Fruit fly (Drosophila melanogaster) whole organism, embryonic: Measurements from ENCODE around the gene Pak.

ENCODE experiments used
- Blimp-1 ChIP-seq: fragments of 200-800 bp; sonication (Bioruptor generic); optimal IDR thresholded peaks from 3 replicates; lab custom pipeline; 2018; ENCODE audit warnings: missing biosample characterization, missing genetic modification characterization, mild to moderate bottlenecking, moderate library complexity, missing genetic modification reagents
- CG1024 ChIP-seq: fragments of 200-800 bp; sonication (Bioruptor generic); IDR thresholded peaks from 2 replicates; pipeline ENCODE4 v1.3.6; 2022; ENCODE audit warnings: missing biosample characterization, missing genetic modification characterization
- CG10431 ChIP-seq: fragments of 200-800 bp; sonication (Bioruptor generic); optimal IDR thresholded peaks from 3 replicates; lab custom pipeline; 2018; ENCODE audit warnings: missing biosample characterization, mild to moderate bottlenecking, missing genetic modification characterization
- CG10543 ChIP-seq: fragments of 200-800 bp; sonication (Bioruptor generic); optimal IDR thresholded peaks from 3 replicates; lab custom pipeline; 2017; ENCODE audit warnings: missing biosample characterization, mild to moderate bottlenecking, missing genetic modification characterization, moderate library complexity
- CG11723 ChIP-seq: fragments of 200-800 bp; sonication (Bioruptor generic); optimal IDR thresholded peaks from 2 replicates; lab custom pipeline; 2017; ENCODE audit warnings: missing biosample characterization, mild to moderate bottlenecking, missing genetic modification characterization
- CG14710 ChIP-seq: fragments of 200-800 bp; sonication (Bioruptor generic); optimal IDR thresholded peaks from 3 replicates; lab custom pipeline; 2019; ENCODE audit warnings: missing biosample characterization, mild to moderate bottlenecking, missing genetic modification characterization, moderate library complexity
- CG15479 ChIP-seq: fragments of 200-800 bp; sonication (Bioruptor generic); optimal IDR thresholded peaks from 3 replicates; lab custom pipeline; 2019; ENCODE audit warnings: missing biosample characterization, mild to moderate bottlenecking, missing genetic modification characterization, moderate library complexity
- CG15601 ChIP-seq: fragments of 200-800 bp; sonication (Bioruptor generic); optimal IDR thresholded peaks from 3 replicates; lab custom pipeline; 2019; ENCODE audit warnings: missing biosample characterization, mild to moderate bottlenecking, missing genetic modification characterization, moderate library complexity
- CG17912 ChIP-seq: fragments of 200-800 bp; sonication (Bioruptor generic); optimal IDR thresholded peaks from 2 replicates; lab custom pipeline; 2018; ENCODE audit warnings: missing biosample characterization, mild to moderate bottlenecking, missing genetic modification characterization
- CG2678 ChIP-seq: fragments of 200-800 bp; sonication (Bioruptor generic); optimal IDR thresholded peaks from 3 replicates; lab custom pipeline; 2019; ENCODE audit warnings: missing biosample characterization, mild to moderate bottlenecking, missing genetic modification characterization, moderate library complexity
- CG2712 ChIP-seq: fragments of 200-800 bp; optimal IDR thresholded peaks from 3 replicates; lab custom pipeline; 2019; ENCODE audit warnings: missing biosample characterization, mild to moderate bottlenecking, missing genetic modification characterization, moderate library complexity
- CG3163 ChIP-seq: fragments of 200-800 bp; sonication (Bioruptor generic); optimal IDR thresholded peaks from 3 replicates; lab custom pipeline; 2016; ENCODE audit warnings: missing biosample characterization, missing genetic modification characterization
- CG33557 ChIP-seq: fragments of 200-800 bp; sonication (Bioruptor generic); optimal IDR thresholded peaks from 2 replicates; lab custom pipeline; 2019; ENCODE audit warnings: missing biosample characterization, mild to moderate bottlenecking, missing genetic modification characterization, moderate library complexity
- CG3407 ChIP-seq: fragments of 200-800 bp; sonication (Bioruptor generic); optimal IDR thresholded peaks from 2 replicates; lab custom pipeline; 2018; ENCODE audit warnings: missing biosample characterization, mild to moderate bottlenecking, missing genetic modification characterization
- CG4360 ChIP-seq: fragments of 200-800 bp; sonication (Bioruptor generic); IDR thresholded peaks from 2 replicates; pipeline ENCODE4 v1.3.6; 2022; ENCODE audit warnings: missing biosample characterization, missing genetic modification characterization
- CG6272 ChIP-seq: fragments of 200-800 bp; sonication (Bioruptor generic); IDR thresholded peaks from 2 replicates; pipeline ENCODE4 v1.3.6; 2022; ENCODE audit warnings: missing biosample characterization, missing genetic modification characterization
- CG6654 ChIP-seq: fragments of 200-800 bp; sonication (Bioruptor generic); optimal IDR thresholded peaks from 2 replicates; lab custom pipeline; 2017; ENCODE audit warnings: missing biosample characterization, mild to moderate bottlenecking, missing genetic modification characterization
- CG6813 ChIP-seq: fragments of 200-800 bp; sonication (Bioruptor generic); optimal IDR thresholded peaks from 2 replicates; lab custom pipeline; 2017; ENCODE audit warnings: missing biosample characterization, missing genetic modification characterization, mild to moderate bottlenecking, moderate library complexity, missing genetic modification reagents
- CG7372 ChIP-seq: fragments of 200-800 bp; sonication (Bioruptor generic); IDR thresholded peaks from 2 replicates; pipeline ENCODE4 v1.3.6; 2022; ENCODE audit warnings: missing biosample characterization, missing genetic modification characterization
- CG8089 ChIP-seq: fragments of 200-800 bp; sonication (Bioruptor generic); optimal IDR thresholded peaks from 3 replicates; lab custom pipeline; 2016; ENCODE audit warnings: missing biosample characterization, missing genetic modification characterization
- D ChIP-seq, 2 experiments: fragments of 200-800 bp in 1 of 2; fragments of >200 bp in 1 of 2; sonication (Bioruptor generic) in 1 of 2; optimal IDR thresholded peaks; 2 replicates in 1 of 2; 3 replicates in 1 of 2; lab custom pipeline; 2017; ENCODE audit warnings: mild to moderate bottlenecking in 1 of 2, missing biosample characterization in 1 of 2, missing genetic modification characterization in 1 of 2, missing genetic modification reagents in 1 of 2
- HLHmδ ChIP-seq: fragments of 200-800 bp; sonication (Bioruptor generic); optimal IDR thresholded peaks from 2 replicates; lab custom pipeline; 2018; ENCODE audit warnings: missing biosample characterization, mild to moderate bottlenecking, missing genetic modification characterization, moderate library complexity
- MTF-1 ChIP-seq: fragments of 200-800 bp; sonication (Bioruptor generic); optimal IDR thresholded peaks from 2 replicates; lab custom pipeline; 2018; ENCODE audit warnings: missing biosample characterization, mild to moderate bottlenecking, missing genetic modification characterization, borderline replicate concordance
- Mad ChIP-seq: fragments of 200-800 bp; sonication (Bioruptor generic); optimal IDR thresholded peaks from 2 replicates; lab custom pipeline; 2016; ENCODE audit warnings: missing biosample characterization, missing genetic modification characterization
- NC2β ChIP-seq: fragments of 200-800 bp; sonication (Bioruptor generic); optimal IDR thresholded peaks from 2 replicates; lab custom pipeline; 2016; ENCODE audit warnings: missing biosample characterization, missing genetic modification characterization
- Side ChIP-seq: fragments of 200-800 bp; sonication (Bioruptor generic); optimal IDR thresholded peaks from 2 replicates; lab custom pipeline; 2016; ENCODE audit warnings: missing biosample characterization, missing genetic modification characterization
- cad ChIP-seq: fragments of >200 bp; optimal IDR thresholded peaks from 2 replicates; lab custom pipeline; 2017; ENCODE audit warnings: missing biosample characterization, missing genetic modification characterization
- cas ChIP-seq: fragments of 200-800 bp; sonication (Bioruptor generic); IDR thresholded peaks from 2 replicates; pipeline ENCODE4 v1.3.6; 2022; ENCODE audit warnings: missing biosample characterization, missing genetic modification characterization
- chm ChIP-seq: fragments of 200-800 bp; sonication (Bioruptor generic); IDR thresholded peaks from 2 replicates; pipeline ENCODE4 v1.3.6; 2022; ENCODE audit warnings: missing biosample characterization, missing genetic modification characterization
- ci ChIP-seq: fragments of 200-800 bp; sonication (Bioruptor generic); IDR thresholded peaks from 3 replicates; pipeline ENCODE4 v1.3.6; 2022; ENCODE audit warnings: missing biosample characterization, missing genetic modification characterization
- corto ChIP-seq: fragments of 200-800 bp; sonication (Bioruptor generic); optimal IDR thresholded peaks from 2 replicates; lab custom pipeline; 2016; ENCODE audit warnings: missing biosample characterization, mild to moderate bottlenecking, missing genetic modification characterization, moderate library complexity
- esg ChIP-seq: fragments of 200-800 bp; sonication (Bioruptor generic); conservative IDR thresholded peaks from 2 replicates; pipeline ENCODE4 v1.3.6; 2022; ENCODE audit warnings: missing biosample characterization, missing genetic modification characterization
- fd64A ChIP-seq: fragments of 200-800 bp; sonication (Bioruptor generic); optimal IDR thresholded peaks from 3 replicates; lab custom pipeline; 2018; ENCODE audit warnings: missing biosample characterization, mild to moderate bottlenecking, missing genetic modification characterization
- fu2 ChIP-seq: fragments of 200-800 bp; sonication (Bioruptor generic); optimal IDR thresholded peaks from 2 replicates; lab custom pipeline; 2016; ENCODE audit warnings: missing biosample characterization, missing genetic modification characterization
- gcm ChIP-seq: fragments of 200-800 bp; sonication (Bioruptor generic); optimal IDR thresholded peaks from 2 replicates; lab custom pipeline; 2019; ENCODE audit warnings: missing biosample characterization, mild to moderate bottlenecking, missing genetic modification characterization, moderate library complexity
- gfzf ChIP-seq: fragments of 200-800 bp; sonication (Bioruptor generic); optimal IDR thresholded peaks from 2 replicates; lab custom pipeline; 2016; ENCODE audit warnings: missing biosample characterization, mild to moderate bottlenecking, missing genetic modification characterization, moderate library complexity
- jumu ChIP-seq: fragments of 200-800 bp; sonication (Bioruptor generic); optimal IDR thresholded peaks from 3 replicates; lab custom pipeline; 2016; ENCODE audit warnings: missing biosample characterization, missing genetic modification characterization
- kni ChIP-seq: fragments of 200-800 bp; sonication (Bioruptor generic); optimal IDR thresholded peaks from 3 replicates; lab custom pipeline; 2017; ENCODE audit warnings: mild to moderate bottlenecking, missing biosample characterization, missing genetic modification reagents, missing genetic modification characterization
- lov ChIP-seq, 2 experiments: fragments of 200-800 bp in 1 of 2; fragments of >200 bp in 1 of 2; sonication (Bioruptor generic) in 1 of 2; IDR thresholded peaks in 1 of 2; optimal IDR thresholded peaks in 1 of 2; 2 replicates in 1 of 2; 3 replicates in 1 of 2; pipeline versions ENCODE4 v1.3.6 to Lab custom; 2017 to 2022; ENCODE audit warnings: missing biosample characterization in 1 of 2, missing genetic modification characterization in 1 of 2
- nom ChIP-seq: fragments of 200-800 bp; sonication (Bioruptor generic); optimal IDR thresholded peaks from 2 replicates; lab custom pipeline; 2017; ENCODE audit warnings: missing biosample characterization, missing genetic modification characterization, mild to moderate bottlenecking, moderate library complexity, missing genetic modification reagents
- oc ChIP-seq: fragments of 200-800 bp; sonication (Bioruptor generic); optimal IDR thresholded peaks from 2 replicates; lab custom pipeline; 2018; ENCODE audit warnings: missing biosample characterization, mild to moderate bottlenecking, missing genetic modification characterization, moderate library complexity
- onecut ChIP-seq: fragments of 200-800 bp; sonication (Bioruptor generic); IDR thresholded peaks from 2 replicates; pipeline ENCODE4 v1.3.6; 2022; ENCODE audit warnings: missing biosample characterization, missing genetic modification characterization
- pfk ChIP-seq: fragments of 200-800 bp; sonication (Bioruptor generic); optimal IDR thresholded peaks from 2 replicates; lab custom pipeline; 2018; ENCODE audit warnings: missing biosample characterization, mild to moderate bottlenecking, missing genetic modification characterization, moderate library complexity
- psq ChIP-seq: fragments of 200-800 bp; sonication (Bioruptor generic); optimal IDR thresholded peaks from 2 replicates; lab custom pipeline; 2017; ENCODE audit warnings: missing biosample characterization, missing genetic modification characterization
- ro ChIP-seq: fragments of 200-800 bp; sonication (Bioruptor generic); IDR thresholded peaks from 2 replicates; pipeline ENCODE4 v1.3.6; 2022; ENCODE audit warnings: missing biosample characterization, missing genetic modification characterization
- run ChIP-seq: fragments of 200-800 bp; sonication (Bioruptor generic); optimal IDR thresholded peaks from 3 replicates; lab custom pipeline; 2018; ENCODE audit warnings: missing biosample characterization, mild to moderate bottlenecking, missing genetic modification characterization
- twi ChIP-seq: fragments of 200-800 bp; optimal IDR thresholded peaks from 2 replicates; lab custom pipeline; 2019; ENCODE audit warnings: missing biosample characterization, mild to moderate bottlenecking, missing genetic modification characterization, moderate library complexity
- z ChIP-seq: fragments of 200-800 bp; sonication (Bioruptor generic); IDR thresholded peaks from 3 replicates; pipeline ENCODE4 v1.3.6; 2022; ENCODE audit warnings: missing biosample characterization, missing genetic modification characterization
- zfh1 ChIP-seq: fragments of 200-800 bp; sonication (Bioruptor generic); IDR thresholded peaks from 3 replicates; pipeline ENCODE4 v1.3.6; 2022; ENCODE audit warnings: missing biosample characterization, missing genetic modification characterization

Pak gene

dm6 chr3R:6409153-6409571 lies 58.5 kb downstream of the Pak start:
- TF ChIP-seq corto (GFP tag; lab: Kevin White, UChicago) (no peak), kni (GFP tag; lab: Kevin White, UChicago) (peak; percentile 81), CG3407 (peak; percentile 21), CG4360 (GFP tag; lab: Robert Waterston, UW) (peak; percentile 96), jumu (no peak), cas (GFP tag; lab: Robert Waterston, UW) (no peak), CG1024 (GFP tag; lab: Robert Waterston, UW) (0 out of 2 replicates have a peak, but pooled peaks have one; percentile 30), fd64A (GFP tag; lab: Kevin White, UChicago) (peak; percentile 4), oc (peak; percentile 48), CG7372 (GFP tag; lab: Robert Waterston, UW) (0 out of 2 replicates have a peak, but pooled peaks have one; percentile 8), gcm (GFP tag; lab: Kevin White, UChicago) (peak; percentile 63), CG6272 (no peak), gfzf (GFP tag; lab: Kevin White, UChicago) (no peak), NC2β (GFP tag; lab: Kevin White, UChicago) (no peak), CG15601 (tag; lab: Kevin White, UChicago) (peak; percentile 41), zfh1 (GFP tag; lab: Robert Waterston, UW) (0 out of 3 replicates have a peak, but pooled peaks have one; percentile 21), run (tag; lab: Kevin White, UChicago) (no peak), CG10431 (peak; percentile 55), Blimp-1 (GFP tag; lab: Kevin White, UChicago) (peak; percentile 19), CG2712 (tag; lab: Kevin White, UChicago) (peak; percentile 13), ci (GFP tag; lab: Robert Waterston, UW) (peak; percentile 55; the same call in 1 of the 3 replicates), HLHmδ (GFP tag; lab: Kevin White, UChicago) (peak; percentile 24), CG6654 (GFP tag; lab: Kevin White, UChicago) (no peak), cad (GFP tag; lab: Kevin White, UChicago) (no peak), esg (GFP tag; lab: Robert Waterston, UW) (no peak), onecut (peak; percentile 8; the same call in 1 of the 2 replicates), chm (GFP tag; lab: Robert Waterston, UW) (peak; percentile 77; the same call in 1 of the 2 replicates), CG2678 (tag; lab: Kevin White, UChicago) (peak; percentile 8), CG8089 (GFP tag; lab: Kevin White, UChicago) (peak; percentile 0), CG17912 (no peak), D (optimal IDR thresholded peaks at IDR 0.05; lab: Kevin White, UChicago) (peak; percentile 0), D (GFP tag; optimal IDR thresholded peaks at IDR 0.05; lab: Kevin White, UChicago) (no peak), CG15479 (peak; percentile 15), CG11723 (GFP tag; lab: Kevin White, UChicago) (no peak), psq (peak; percentile 83), CG3163 (GFP tag; lab: Kevin White, UChicago) (peak; percentile 18), lov (optimal IDR thresholded peaks at IDR 0.05; lab: Kevin White, UChicago) (no peak), lov (GFP tag; IDR thresholded peaks at IDR 0.05; lab: Robert Waterston, UW) (0 out of 3 replicates have a peak, but pooled peaks have one; percentile 59), Mad (GFP tag; lab: Kevin White, UChicago) (no peak), CG14710 (no peak), CG33557 (GFP tag; lab: Kevin White, UChicago) (peak; percentile 58), fu2 (GFP tag; lab: Kevin White, UChicago) (no peak), ro (GFP tag; lab: Robert Waterston, UW) (no peak), MTF-1 (peak; percentile 38), Side (GFP tag; lab: Kevin White, UChicago) (peak; percentile 10), z (GFP tag; lab: Robert Waterston, UW) (0 out of 3 replicates have a peak, but pooled peaks have one; percentile 27), pfk (GFP tag; lab: Kevin White, UChicago) (peak; percentile 0), CG10543 (GFP tag; lab: Kevin White, UChicago) (no peak), CG6813 (GFP tag; lab: Kevin White, UChicago) (peak; percentile 38), twi (tag; lab: Kevin White, UChicago) (peak; percentile 18), nom (GFP tag; lab: Kevin White, UChicago) (peak; percentile 87)
